Worm (Caenorhabditis elegans) whole organism, late embryonic: ENCODE data around the gene rgs-7.

ENCODE experiments used
- C08G9.2 ChIP-seq: sonication (generic microtip); optimal IDR thresholded peaks from 2 replicates; lab custom pipeline; 2016; ENCODE audit warnings: mild to moderate bottlenecking, missing genetic modification characterization, moderate library complexity, missing compliant biosample characterization
- C38D4.7 ChIP-seq: fragments of 200-800 bp; sonication (Bioruptor generic); optimal IDR thresholded peaks from 2 replicates; lab custom pipeline; 2018; ENCODE audit warnings: mild to moderate bottlenecking, missing genetic modification characterization, moderate library complexity, missing compliant biosample characterization
- K02D7.2 ChIP-seq: sonication (generic microtip); optimal IDR thresholded peaks from 2 replicates; lab custom pipeline; 2017; ENCODE audit warnings: mild to moderate bottlenecking, missing genetic modification characterization, missing compliant biosample characterization
- Y22D7AL.16 ChIP-seq: sonication (generic microtip); optimal IDR thresholded peaks from 2 replicates; lab custom pipeline; 2016; ENCODE audit warnings: missing genetic modification characterization, missing compliant biosample characterization
- ceh-14 ChIP-seq: sonication (generic microtip); optimal IDR thresholded peaks from 2 replicates; lab custom pipeline; 2016; ENCODE audit warnings: missing genotype, missing genetic modification characterization, missing compliant biosample characterization
- ceh-18 ChIP-seq: sonication (generic microtip); optimal IDR thresholded peaks from 2 replicates; lab custom pipeline; 2016; ENCODE audit warnings: missing genetic modification characterization, missing compliant biosample characterization
- ceh-19 ChIP-seq: fragments of 200-800 bp; sonication (Bioruptor generic); optimal IDR thresholded peaks from 2 replicates; lab custom pipeline; 2018; ENCODE audit warnings: mild to moderate bottlenecking, missing genetic modification characterization, missing compliant biosample characterization
- ceh-9 ChIP-seq: sonication (generic microtip); optimal IDR thresholded peaks from 2 replicates; lab custom pipeline; 2016; ENCODE audit warnings: mild to moderate bottlenecking, missing genetic modification characterization, inconsistent platforms, missing compliant biosample characterization
- elt-2 ChIP-seq: sonication (generic microtip); optimal IDR thresholded peaks from 2 replicates; lab custom pipeline; 2016; ENCODE audit warnings: missing genetic modification reagents, missing genetic modification characterization, missing compliant biosample characterization
- elt-4 ChIP-seq: sonication (generic microtip); optimal IDR thresholded peaks from 2 replicates; lab custom pipeline; 2016; ENCODE audit warnings: missing genetic modification characterization, missing compliant biosample characterization
- fkh-10 ChIP-seq: fragments of 150-350 bp; optimal IDR thresholded peaks from 2 replicates; lab custom pipeline; 2014; ENCODE audit warnings: missing biosample characterization, missing genetic modification reagents, missing genetic modification characterization
- hlh-13 ChIP-seq: fragments of 200-800 bp; sonication (Bioruptor generic); optimal IDR thresholded peaks from 2 replicates; lab custom pipeline; 2018; ENCODE audit warnings: mild to moderate bottlenecking, missing genetic modification characterization, missing compliant biosample characterization
- hlh-6 ChIP-seq: sonication (generic microtip); optimal IDR thresholded peaks from 2 replicates; lab custom pipeline; 2016; ENCODE audit warnings: missing genotype, missing genetic modification characterization, missing compliant biosample characterization
- hlh-8 ChIP-seq: sonication (generic microtip); optimal IDR thresholded peaks from 2 replicates; lab custom pipeline; 2016; ENCODE audit warnings: missing genotype, missing genetic modification characterization, missing compliant biosample characterization
- lin-11 ChIP-seq: fragments of 200-800 bp; sonication (Bioruptor generic); optimal IDR thresholded peaks from 2 replicates; lab custom pipeline; 2018; ENCODE audit warnings: mild to moderate bottlenecking, missing genetic modification characterization, missing compliant biosample characterization
- madf-2 ChIP-seq: sonication (generic microtip); optimal IDR thresholded peaks from 2 replicates; lab custom pipeline; 2017; ENCODE audit warnings: missing genetic modification characterization, missing compliant biosample characterization
- mec-3 ChIP-seq: sonication (generic microtip); optimal IDR thresholded peaks from 2 replicates; lab custom pipeline; 2016; ENCODE audit warnings: borderline replicate concordance, missing genetic modification characterization, missing compliant biosample characterization
- nfya-1 ChIP-seq: sonication (generic microtip); optimal IDR thresholded peaks from 2 replicates; lab custom pipeline; 2017; ENCODE audit warnings: missing genetic modification characterization, mild to moderate bottlenecking, missing compliant biosample characterization, antibody characterized with exemption, moderate library complexity
- nhr-232 ChIP-seq: sonication (generic microtip); optimal IDR thresholded peaks from 2 replicates; lab custom pipeline; 2016; ENCODE audit warnings: missing genetic modification characterization, missing compliant biosample characterization
- pax-1 ChIP-seq: fragments of 150-350 bp; optimal IDR thresholded peaks from 2 replicates; lab custom pipeline; 2014; ENCODE audit warnings: missing biosample characterization, missing genetic modification characterization
- pha-2 ChIP-seq: sonication (generic microtip); optimal IDR thresholded peaks from 2 replicates; lab custom pipeline; 2017; ENCODE audit warnings: mild to moderate bottlenecking, missing genetic modification characterization, missing compliant biosample characterization
- pqm-1 ChIP-seq: sonication (generic microtip); optimal IDR thresholded peaks from 2 replicates; lab custom pipeline; 2016; ENCODE audit warnings: missing genetic modification characterization, missing compliant biosample characterization
- pros-1 ChIP-seq: fragments of 150-350 bp; optimal IDR thresholded peaks from 2 replicates; lab custom pipeline; 2014; ENCODE audit warnings: missing biosample characterization, missing genetic modification reagents, missing genetic modification characterization
- sdc-2 ChIP-seq: sonication (generic microtip); optimal IDR thresholded peaks from 2 replicates; lab custom pipeline; 2016; ENCODE audit warnings: missing genotype, missing genetic modification characterization, missing compliant biosample characterization
- syd-9 ChIP-seq: sonication (generic microtip); optimal IDR thresholded peaks from 2 replicates; lab custom pipeline; 2016; ENCODE audit warnings: mild to moderate bottlenecking, missing genetic modification characterization, moderate library complexity, missing compliant biosample characterization
- tbx-2 ChIP-seq: sonication (generic microtip); optimal IDR thresholded peaks from 2 replicates; lab custom pipeline; 2016; ENCODE audit warnings: missing genetic modification characterization, missing compliant biosample characterization
- tbx-7 ChIP-seq: sonication (generic microtip); optimal IDR thresholded peaks from 2 replicates; lab custom pipeline; 2016; ENCODE audit warnings: missing genotype, missing genetic modification characterization, missing compliant biosample characterization
- unc-3 ChIP-seq, 2 experiments: fragments of 200-800 bp in 1 of 2; sonication (Bioruptor generic) in 1 of 2; sonication (generic microtip) in 1 of 2; conservative IDR thresholded peaks in 1 of 2; optimal IDR thresholded peaks in 1 of 2; 2 replicates each; pipeline versions ENCODE4 v1.3.6 to Lab custom; 2016 to 2022; ENCODE audit warnings: missing compliant biosample characterization in 2 of 2, missing genetic modification characterization in 2 of 2, missing genetic modification reagents in 1 of 2
- unc-42 ChIP-seq: sonication (generic microtip); optimal IDR thresholded peaks from 2 replicates; lab custom pipeline; 2016; ENCODE audit warnings: missing genotype, missing genetic modification characterization, missing compliant biosample characterization

rgs-7 gene

DNA sequence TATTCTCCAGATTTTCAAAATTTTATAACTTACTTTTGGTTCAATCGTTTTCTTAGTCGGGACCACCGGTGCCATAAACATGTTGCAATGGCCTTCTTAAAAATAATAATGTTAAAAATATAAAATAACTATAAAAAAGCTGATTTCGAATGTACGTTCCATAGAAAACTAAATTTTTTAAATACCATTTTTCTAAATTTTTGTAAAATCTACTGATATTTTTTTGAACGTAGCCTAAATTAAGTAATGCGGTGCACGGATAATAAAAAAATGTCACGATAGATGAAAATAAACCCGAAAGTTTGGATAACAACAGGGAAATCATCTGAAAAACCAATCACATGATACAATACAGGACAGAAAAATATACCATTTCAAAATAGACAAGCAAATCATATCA, 31.1 kb downstream of the rgs-7 start, which contains the start of gene T27A10.5:
T27A10.5 (minus strand) TSS at position 101 of the 400 bp plus-strand sequence.
- TF ChIP-seq pros-1 (tag; lab: Kevin White, UChicago) = no peak
- no peak for TF ChIP-seq madf-2 (tag; lab: Kevin White, UChicago)
- TF ChIP-seq nfya-1 = no peak
- TF ChIP-seq ceh-9 (tag; lab: Kevin White, UChicago) = no peak
- TF ChIP-seq unc-3 (GFP tag; conservative IDR thresholded peaks at IDR 0.05; lab: Robert Waterston, UW) = no peak
- no peak for TF ChIP-seq unc-3 (tag; optimal IDR thresholded peaks at IDR 0.05; lab: Kevin White, UChicago)
- no peak for TF ChIP-seq lin-11 (tag; lab: Kevin White, UChicago)
- TF ChIP-seq pha-2 (tag; lab: Kevin White, UChicago) = no peak
- TF ChIP-seq syd-9 (tag; lab: Kevin White, UChicago) = no peak

DNA sequence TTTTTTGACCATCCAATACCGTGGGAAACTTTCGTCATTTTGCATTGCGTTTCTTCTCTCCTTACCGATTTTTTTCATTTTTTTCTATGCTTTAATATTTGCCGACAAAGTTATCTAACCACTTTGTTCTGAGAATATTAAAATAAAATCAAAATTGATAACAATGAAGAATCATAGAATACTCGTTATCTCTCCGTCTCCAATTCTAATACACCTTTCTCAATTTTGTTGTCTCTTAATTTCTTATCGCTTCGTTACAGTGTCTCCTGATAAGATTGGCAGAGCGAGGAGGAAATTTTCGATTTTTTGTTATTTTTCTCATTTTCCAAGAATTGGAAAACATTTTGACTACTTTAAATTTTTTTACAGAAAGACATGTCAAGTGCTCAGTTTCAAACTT, 33.9 kb downstream of the rgs-7 start, which contains the start of gene ckc-1:
ckc-1 (plus strand) TSS at position 368 of the 400 bp plus-strand sequence.
- TF ChIP-seq C08G9.2 (tag; lab: Kevin White, UChicago) (no peak), pax-1 (no peak), sdc-2 (no peak), pqm-1 (tag; lab: Kevin White, UChicago) (peak; percentile 37), elt-2 (peak; percentile 97), Y22D7AL.16 (tag; lab: Kevin White, UChicago) (no peak), unc-3 (GFP tag; conservative IDR thresholded peaks at IDR 0.05; lab: Robert Waterston, UW) (no peak), unc-3 (tag; optimal IDR thresholded peaks at IDR 0.05; lab: Kevin White, UChicago) (no peak), ceh-14 (tag; lab: Kevin White, UChicago) (no peak), ceh-18 (no peak)

- TF ChIP-seq fkh-10 (GFP tag; lab: Kevin White, UChicago) (no peak), elt-4 (no peak), C38D4.7 (GFP tag; lab: Kevin White, UChicago) (no peak), hlh-6 (no peak)
These were observed 39.5 kb downstream of the rgs-7 start for ce11 chrX:3581813-3582212.

ce11 chrX:3583436-3583835, 41.1 kb downstream of the rgs-7 start:
- TF ChIP-seq Y22D7AL.16 (tag; lab: Kevin White, UChicago) = no peak
- TF ChIP-seq nhr-232 = no peak
- TF ChIP-seq mec-3 = no peak
- TF ChIP-seq hlh-8 (tag; lab: Kevin White, UChicago) = no peak
- no peak for TF ChIP-seq unc-3 (GFP tag; conservative IDR thresholded peaks at IDR 0.05; lab: Robert Waterston, UW)
- TF ChIP-seq unc-3 (tag; optimal IDR thresholded peaks at IDR 0.05; lab: Kevin White, UChicago) = no peak
- TF ChIP-seq C08G9.2 (tag; lab: Kevin White, UChicago) = no peak
- TF ChIP-seq ceh-19 (GFP tag; lab: Kevin White, UChicago) = no peak
- TF ChIP-seq pax-1 = no peak
- no peak for TF ChIP-seq madf-2 (tag; lab: Kevin White, UChicago)
- no peak for TF ChIP-seq tbx-7 (tag; lab: Kevin White, UChicago)
- no peak for TF ChIP-seq hlh-13 (GFP tag; lab: Kevin White, UChicago)
- no peak for TF ChIP-seq tbx-2 (tag; lab: Kevin White, UChicago)
- TF ChIP-seq K02D7.2 = no peak
- no peak for TF ChIP-seq pha-2 (tag; lab: Kevin White, UChicago)
- TF ChIP-seq sdc-2 = no peak

DNA sequence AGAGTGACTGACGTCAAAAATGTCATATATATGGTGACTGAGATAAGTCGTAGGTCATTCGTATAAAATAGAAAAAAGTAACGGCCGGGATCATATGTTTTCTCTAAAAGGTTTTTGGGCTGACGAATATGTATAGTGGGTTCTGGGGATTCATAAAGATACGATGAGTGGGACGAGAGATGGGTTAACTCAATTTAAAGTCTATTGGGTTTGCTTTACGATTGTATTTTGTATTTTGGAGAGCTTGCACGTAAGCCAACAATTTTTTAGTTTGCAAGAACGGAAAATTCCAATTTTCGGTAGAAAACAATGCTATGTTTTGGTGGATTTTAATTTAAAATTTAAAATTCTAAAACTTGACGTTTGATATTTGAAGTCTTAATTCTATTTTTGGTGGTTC, 42.1 kb downstream of the rgs-7 start:
- TF ChIP-seq tbx-7 (tag; lab: Kevin White, UChicago) (no peak), unc-42 (tag; lab: Kevin White, UChicago) (peak; percentile 63)

DNA sequence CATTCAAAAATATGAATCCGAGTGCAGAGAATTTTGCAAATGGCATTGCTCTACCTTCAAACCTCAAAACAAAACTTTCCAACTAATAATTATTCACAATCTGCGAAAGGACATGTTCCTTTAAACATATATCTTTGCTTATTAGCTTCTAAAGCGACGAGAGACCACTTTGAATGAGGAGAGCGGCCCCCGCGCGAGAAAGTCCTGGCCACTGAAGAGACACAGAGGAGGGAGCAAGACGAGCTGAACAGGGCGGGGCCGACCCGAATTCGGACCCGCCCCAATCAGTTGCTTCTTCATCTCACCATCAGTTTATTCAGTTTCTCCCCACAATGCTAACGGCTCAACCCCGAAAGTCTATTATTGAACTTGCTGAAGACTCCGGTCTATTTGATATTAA, 43.3 kb downstream of the rgs-7 start, which contains the start of gene T27A10.2:
T27A10.2 (plus strand) TSS at position 333 of the 400 bp plus-strand sequence.
- TF ChIP-seq unc-42 (tag; lab: Kevin White, UChicago) (peak; percentile 8), ceh-9 (tag; lab: Kevin White, UChicago) (no peak)
